In genomic region chr3R:27440628-27441027, dm6 we compare ENCODE assay signal across 2 fruit fly cellular contexts.
TF ChIP-seq lines count a peak whose summit lies in the region.

TSS of gene CG44290 (minus strand) at chr3R:27440944.

- no peak for TF ChIP-seq CTCF in whole organism, embryonic (GFP tag; optimal IDR thresholded peaks at IDR 0.05; lab: Kevin White, UChicago)

TF ChIP-seq in whole organism, embryonic, 481 proteins besides CTCF, POLR2A, EP300 and RAD21 (continues in another document):
- TF ChIP-seq CG10147 (GFP tag; optimal IDR thresholded peaks at IDR 0.05; lab: Kevin White, UChicago) (no peak), pb (GFP tag; optimal IDR thresholded peaks at IDR 0.05; lab: Kevin White, UChicago) (peak; percentile 4), YL-1 (GFP tag; optimal IDR thresholded peaks at IDR 0.05; lab: Kevin White, UChicago) (no peak), Eip74EF (GFP tag; optimal IDR thresholded peaks at IDR 0.05; lab: Kevin White, UChicago) (peak in 1 of 2 experiments; percentile 21), al (GFP tag; IDR thresholded peaks at IDR 0.05; lab: Robert Waterston, UW) (no peak), HLH3B (GFP tag; IDR thresholded peaks at IDR 0.05; lab: Robert Waterston, UW) (peak; percentile 35; the same call in 1 of the 2 replicates), z (GFP tag; IDR thresholded peaks at IDR 0.05; lab: Robert Waterston, UW) (no peak), HmgD (GFP tag; optimal IDR thresholded peaks at IDR 0.05; lab: Kevin White, UChicago) (no peak), CG17829 (tag; optimal IDR thresholded peaks at IDR 0.05; lab: Kevin White, UChicago) (peak; percentile 84), CG7372 (GFP tag; IDR thresholded peaks at IDR 0.05; lab: Robert Waterston, UW) (no peak), lola (GFP tag; optimal IDR thresholded peaks at IDR 0.05; lab: Kevin White, UChicago) (peak in 1 of 3 experiments; percentile 73), sd (tag; optimal IDR thresholded peaks at IDR 0.05; lab: Kevin White, UChicago) (no peak), chinmo (GFP tag; IDR thresholded peaks at IDR 0.05; lab: Robert Waterston, UW; ENCODE audit: partially characterized antibody) (no peak), Chrac-16 (GFP tag; optimal IDR thresholded peaks at IDR 0.05; lab: Kevin White, UChicago) (peak; percentile 40), lov (optimal IDR thresholded peaks at IDR 0.05; lab: Kevin White, UChicago) (no peak), lov (GFP tag; IDR thresholded peaks at IDR 0.05; lab: Robert Waterston, UW) (peak; percentile 76; the same call in 2 of the 3 replicates), CG10274 (GFP tag; optimal IDR thresholded peaks at IDR 0.05; lab: Kevin White, UChicago) (no peak), CG16779 (GFP tag; IDR thresholded peaks at IDR 0.05; lab: Robert Waterston, UW) (no peak), cg (GFP tag; optimal IDR thresholded peaks at IDR 0.05; lab: Kevin White, UChicago) (no peak), dm (GFP tag; optimal IDR thresholded peaks at IDR 0.05; lab: Kevin White, UChicago) (no peak), CG17802 (tag; optimal IDR thresholded peaks at IDR 0.05; lab: Kevin White, UChicago) (peak; percentile 26), Vsx1 (GFP tag; optimal IDR thresholded peaks at IDR 0.05; lab: Kevin White, UChicago) (no peak), Pdp1 (GFP tag; optimal IDR thresholded peaks at IDR 0.05; lab: Kevin White, UChicago) (peak in 1 of 2 experiments; percentile 44), kay (GFP tag; optimal IDR thresholded peaks at IDR 0.05; lab: Kevin White, UChicago) (peak; percentile 20), ab (GFP tag; optimal IDR thresholded peaks at IDR 0.05; lab: Kevin White, UChicago) (no peak), CG1603 (tag; optimal IDR thresholded peaks at IDR 0.05; lab: Kevin White, UChicago) (peak; percentile 85), CG12299 (tag; optimal IDR thresholded peaks at IDR 0.05; lab: Kevin White, UChicago) (no peak), CG9215 (GFP tag; IDR thresholded peaks at IDR 0.05; lab: Robert Waterston, UW) (no peak), Bdp1 (GFP tag; optimal IDR thresholded peaks at IDR 0.05; lab: Kevin White, UChicago) (no peak), E2f1 (GFP tag; IDR thresholded peaks at IDR 0.05; lab: Robert Waterston, UW) (0 out of 2 replicates have a peak, but pooled peaks have one; percentile 12), Ets97D (GFP tag; optimal IDR thresholded peaks at IDR 0.05; lab: Kevin White, UChicago) (no peak), CG9727 (GFP tag; optimal IDR thresholded peaks at IDR 0.05; lab: Kevin White, UChicago) (peak; percentile 46), CG11695 (GFP tag; IDR thresholded peaks at IDR 0.05; lab: Robert Waterston, UW) (no peak), CG31441 (GFP tag; IDR thresholded peaks at IDR 0.05; lab: Robert Waterston, UW) (peak; percentile 80), CG13775 (GFP tag; optimal IDR thresholded peaks at IDR 0.05; lab: Kevin White, UChicago) (no peak), Taf1 (GFP tag; IDR thresholded peaks at IDR 0.05; lab: Robert Waterston, UW) (no peak), sug (tag; optimal IDR thresholded peaks at IDR 0.05; lab: Kevin White, UChicago) (no peak), CG2875 (GFP tag; optimal IDR thresholded peaks at IDR 0.05; lab: Kevin White, UChicago) (no peak), CG14667 (GFP tag; IDR thresholded peaks at IDR 0.05; lab: Robert Waterston, UW) (no peak), Dip3 (GFP tag; optimal IDR thresholded peaks at IDR 0.05; lab: Kevin White, UChicago) (no peak), Scr (GFP tag; IDR thresholded peaks at IDR 0.05; lab: Robert Waterston, UW; ENCODE audit: partially characterized antibody) (no peak), CG7745 (tag; optimal IDR thresholded peaks at IDR 0.05; lab: Kevin White, UChicago) (no peak), yki (optimal IDR thresholded peaks at IDR 0.05; lab: Kevin White, UChicago) (no peak), Rx (GFP tag; IDR thresholded peaks at IDR 0.05; lab: Robert Waterston, UW) (no peak), CG12071 (GFP tag; optimal IDR thresholded peaks at IDR 0.05; lab: Kevin White, UChicago) (no peak), bcd (GFP tag; optimal IDR thresholded peaks at IDR 0.05; lab: Kevin White, UChicago) (peak; percentile 21), CG4854 (GFP tag; optimal IDR thresholded peaks at IDR 0.05; lab: Kevin White, UChicago) (no peak)

TF ChIP-seq in whole organism, prepupa, 60 proteins besides CTCF, POLR2A, EP300 and RAD21:
- TF ChIP-seq CG15336 (GFP tag; IDR thresholded peaks at IDR 0.05; lab: Robert Waterston, UW) (no peak), eg (GFP tag; IDR thresholded peaks at IDR 0.05; lab: Robert Waterston, UW) (no peak), svp (GFP tag; lab: Kevin White, UChicago) (peak; percentile 49)

Comparison
In these comparisons a context has a peak if more than half of its experiments do, and no peak if none do; other contexts are left out.
1. Of the 7 proteins assayed by ChIP-seq in both whole organism, embryonic and whole organism, prepupa: peak only in whole organism, embryonic: Blimp-1, Gug and Sox102F; only in whole organism, prepupa: none; in both: none; in neither: 4.